Worm (Caenorhabditis elegans): Measurements from ENCODE around the gene T25E12.6.

ce11 chrV:16756166-16756565, 13.9 kb downstream of the T25E12.6 start:
- TF ChIP-seq peb-1 (tag; optimal IDR thresholded peaks at IDR 0.05) (no peak), Y55F3AM.14 (GFP tag; optimal IDR thresholded peaks at IDR 0.05) (no peak), skn-1 (tag; optimal IDR thresholded peaks at IDR 0.05) (no peak)
